Fruit fly (Drosophila melanogaster) whole organism, embryonic: ENCODE data around the gene CG9855.

Experiments
- Adf1 ChIP-seq: fragments of 200-800 bp; sonication (Bioruptor generic); IDR thresholded peaks from 2 replicates; pipeline ENCODE4 v1.3.6; 2022; ENCODE audit warnings: missing biosample characterization, missing genetic modification characterization
- Atf-2 ChIP-seq: fragments of 200-800 bp; sonication (Bioruptor generic); optimal IDR thresholded peaks from 2 replicates; lab custom pipeline; 2016; ENCODE audit warnings: missing biosample characterization, missing genetic modification characterization
- Atf3 ChIP-seq: fragments of 200-800 bp; sonication (Bioruptor generic); optimal IDR thresholded peaks from 3 replicates; lab custom pipeline; 2016; ENCODE audit warnings: missing biosample characterization, missing genetic modification characterization
- CG10431 ChIP-seq: fragments of 200-800 bp; sonication (Bioruptor generic); optimal IDR thresholded peaks from 3 replicates; lab custom pipeline; 2018; ENCODE audit warnings: missing biosample characterization, mild to moderate bottlenecking, missing genetic modification characterization
- CG10959 ChIP-seq: fragments of 200-800 bp; sonication (Bioruptor generic); IDR thresholded peaks from 2 replicates; pipeline ENCODE4 v1.3.6; 2022; ENCODE audit warnings: missing biosample characterization, missing genetic modification characterization
- CG11085 ChIP-seq: fragments of 200-800 bp; sonication (Bioruptor generic); IDR thresholded peaks from 2 replicates; pipeline ENCODE4 v1.3.6; 2022; ENCODE audit warnings: missing biosample characterization, missing genetic modification characterization
- CG11247 ChIP-seq: fragments of 200-800 bp; sonication (Bioruptor generic); IDR thresholded peaks from 2 replicates; pipeline ENCODE4 v1.3.6; 2022; ENCODE audit warnings: missing biosample characterization, missing genetic modification characterization
- CG11560 ChIP-seq: fragments of 200-800 bp; sonication (Bioruptor generic); IDR thresholded peaks from 3 replicates; pipeline ENCODE4 v1.3.6; 2022; ENCODE audit warnings: missing biosample characterization, missing genetic modification characterization
- CG12071 ChIP-seq: fragments of 200-800 bp; sonication (Bioruptor generic); optimal IDR thresholded peaks from 3 replicates; lab custom pipeline; 2018; ENCODE audit warnings: missing biosample characterization, mild to moderate bottlenecking, missing genetic modification characterization
- CG12391 ChIP-seq: fragments of 200-800 bp; sonication (Bioruptor generic); optimal IDR thresholded peaks from 3 replicates; lab custom pipeline; 2018; ENCODE audit warnings: missing biosample characterization, mild to moderate bottlenecking, missing genetic modification characterization, moderate library complexity
- CG12659 ChIP-seq: fragments of 200-800 bp; sonication (Bioruptor generic); optimal IDR thresholded peaks from 3 replicates; lab custom pipeline; 2017; ENCODE audit warnings: mild to moderate bottlenecking, missing biosample characterization, missing genetic modification reagents, missing genetic modification characterization
- CG1602 ChIP-seq: fragments of 200-800 bp; sonication (Bioruptor generic); optimal IDR thresholded peaks from 3 replicates; lab custom pipeline; 2016; ENCODE audit warnings: missing biosample characterization, missing genetic modification characterization
- CG16815 ChIP-seq: fragments of 200-800 bp; sonication (Bioruptor generic); optimal IDR thresholded peaks from 3 replicates; lab custom pipeline; 2017; ENCODE audit warnings: missing biosample characterization, mild to moderate bottlenecking, missing genetic modification characterization
- CG17829 ChIP-seq: fragments of 200-800 bp; optimal IDR thresholded peaks from 2 replicates; lab custom pipeline; 2019; ENCODE audit warnings: missing biosample characterization, mild to moderate bottlenecking, missing genetic modification characterization, moderate library complexity
- CG31224 ChIP-seq: fragments of 200-800 bp; sonication (Bioruptor generic); IDR thresholded peaks from 2 replicates; pipeline ENCODE4 v1.3.6; 2022; ENCODE audit warnings: missing biosample characterization, missing genetic modification characterization
- CG4424 ChIP-seq: fragments of 200-800 bp; sonication (Bioruptor generic); optimal IDR thresholded peaks from 3 replicates; lab custom pipeline; 2016; ENCODE audit warnings: missing biosample characterization, missing genetic modification characterization
- CG5245 ChIP-seq: fragments of 200-800 bp; sonication (Bioruptor generic); optimal IDR thresholded peaks from 3 replicates; lab custom pipeline; 2016; ENCODE audit warnings: missing biosample characterization, missing genetic modification characterization
- CG6175 ChIP-seq: fragments of 200-800 bp; sonication (Bioruptor generic); IDR thresholded peaks from 3 replicates; pipeline ENCODE4 v1.3.6; 2022; ENCODE audit warnings: missing biosample characterization, missing genetic modification characterization
- CG6254 ChIP-seq: fragments of 200-800 bp; sonication (Bioruptor generic); optimal IDR thresholded peaks from 3 replicates; lab custom pipeline; 2017; ENCODE audit warnings: mild to moderate bottlenecking, missing biosample characterization, missing genetic modification reagents, missing genetic modification characterization
- CG6654 ChIP-seq: fragments of 200-800 bp; sonication (Bioruptor generic); optimal IDR thresholded peaks from 2 replicates; lab custom pipeline; 2017; ENCODE audit warnings: missing biosample characterization, mild to moderate bottlenecking, missing genetic modification characterization
- CG7372 ChIP-seq: fragments of 200-800 bp; sonication (Bioruptor generic); IDR thresholded peaks from 2 replicates; pipeline ENCODE4 v1.3.6; 2022; ENCODE audit warnings: missing biosample characterization, missing genetic modification characterization
- CG8478 ChIP-seq: fragments of >200 bp; optimal IDR thresholded peaks from 2 replicates; lab custom pipeline; 2018
- CkIIα-i1 ChIP-seq: fragments of 200-800 bp; sonication (Bioruptor generic); IDR thresholded peaks from 2 replicates; pipeline ENCODE4 v1.3.6; 2022; ENCODE audit warnings: missing biosample characterization, missing genetic modification characterization
- Fer3 ChIP-seq: fragments of 200-800 bp; sonication (Bioruptor generic); optimal IDR thresholded peaks from 2 replicates; lab custom pipeline; 2018; ENCODE audit warnings: missing biosample characterization, mild to moderate bottlenecking, missing genetic modification characterization, moderate library complexity
- Gsc ChIP-seq: fragments of 200-800 bp; sonication (Bioruptor generic); IDR thresholded peaks from 2 replicates; pipeline ENCODE4 v1.3.6; 2022; ENCODE audit warnings: missing biosample characterization, missing genetic modification characterization
- HLH4C ChIP-seq: fragments of 200-800 bp; sonication (Bioruptor generic); IDR thresholded peaks from 3 replicates; pipeline ENCODE4 v1.3.6; 2022; ENCODE audit warnings: missing biosample characterization, missing genetic modification characterization; ENCODE audit not compliant: partially characterized antibody
- Hr39 ChIP-seq: fragments of >200 bp; optimal IDR thresholded peaks from 2 replicates; lab custom pipeline; 2017
- Lhr ChIP-seq: fragments of 200-800 bp; sonication (Bioruptor generic); optimal IDR thresholded peaks from 3 replicates; lab custom pipeline; 2017; ENCODE audit warnings: mild to moderate bottlenecking, missing biosample characterization, missing genetic modification reagents, missing genetic modification characterization
- NC2α ChIP-seq: fragments of 200-800 bp; sonication (Bioruptor generic); optimal IDR thresholded peaks from 2 replicates; lab custom pipeline; 2016; ENCODE audit warnings: missing biosample characterization, missing genetic modification characterization
- Nf-YC ChIP-seq: fragments of 200-800 bp; optimal IDR thresholded peaks from 3 replicates; lab custom pipeline; 2019; ENCODE audit warnings: missing biosample characterization, mild to moderate bottlenecking, missing genetic modification characterization, moderate library complexity
- Poxn ChIP-seq: fragments of 200-800 bp; sonication (Bioruptor generic); IDR thresholded peaks from 2 replicates; pipeline ENCODE4 v1.3.6; 2022; ENCODE audit warnings: missing biosample characterization, missing genetic modification characterization
- Ravus ChIP-seq: fragments of 200-800 bp; sonication (Bioruptor generic); IDR thresholded peaks from 2 replicates; pipeline ENCODE4 v1.3.6; 2022; ENCODE audit warnings: missing biosample characterization, missing genetic modification characterization
- Rfx ChIP-seq: fragments of 200-800 bp; sonication (Bioruptor generic); IDR thresholded peaks from 2 replicates; pipeline ENCODE4 v1.3.6; 2022; ENCODE audit warnings: missing biosample characterization, missing genetic modification characterization
- Sin3A ChIP-seq: fragments of >200 bp; optimal IDR thresholded peaks from 2 replicates; lab custom pipeline; 2018
- bbx ChIP-seq: fragments of 200-800 bp; sonication (Bioruptor generic); IDR thresholded peaks from 2 replicates; pipeline ENCODE4 v1.3.6; 2022; ENCODE audit warnings: missing biosample characterization, missing genetic modification characterization; ENCODE audit not compliant: partially characterized antibody
- bigmax ChIP-seq: fragments of 200-800 bp; sonication (Bioruptor generic); optimal IDR thresholded peaks from 2 replicates; lab custom pipeline; 2018; ENCODE audit warnings: missing biosample characterization, mild to moderate bottlenecking, missing genetic modification characterization
- cwo ChIP-seq: fragments of 200-800 bp; sonication (Bioruptor generic); optimal IDR thresholded peaks from 3 replicates; lab custom pipeline; 2017; ENCODE audit warnings: missing biosample characterization, missing genetic modification characterization, mild to moderate bottlenecking, moderate library complexity, missing genetic modification reagents
- fu2 ChIP-seq: fragments of 200-800 bp; sonication (Bioruptor generic); optimal IDR thresholded peaks from 2 replicates; lab custom pipeline; 2016; ENCODE audit warnings: missing biosample characterization, missing genetic modification characterization
- gcm ChIP-seq: fragments of 200-800 bp; sonication (Bioruptor generic); optimal IDR thresholded peaks from 2 replicates; lab custom pipeline; 2019; ENCODE audit warnings: missing biosample characterization, mild to moderate bottlenecking, missing genetic modification characterization, moderate library complexity
- grn ChIP-seq: fragments of 200-800 bp; sonication (Bioruptor generic); optimal IDR thresholded peaks from 3 replicates; lab custom pipeline; 2017; ENCODE audit warnings: missing biosample characterization, missing genetic modification characterization
- hbn ChIP-seq: fragments of 200-800 bp; sonication (Bioruptor generic); IDR thresholded peaks from 2 replicates; pipeline ENCODE4 v1.3.6; 2022; ENCODE audit warnings: missing biosample characterization, missing genetic modification characterization; ENCODE audit not compliant: partially characterized antibody
- lbe ChIP-seq: fragments of 200-800 bp; sonication (Bioruptor generic); optimal IDR thresholded peaks from 2 replicates; lab custom pipeline; 2016; ENCODE audit warnings: missing biosample characterization, mild to moderate bottlenecking, missing genetic modification characterization
- mirr ChIP-seq: fragments of 200-800 bp; sonication (Bioruptor generic); optimal IDR thresholded peaks from 3 replicates; lab custom pipeline; 2018; ENCODE audit warnings: missing biosample characterization, mild to moderate bottlenecking, missing genetic modification characterization
- nerfin-2 ChIP-seq: fragments of 200-800 bp; sonication (Bioruptor generic); IDR thresholded peaks from 2 replicates; pipeline ENCODE4 v1.3.6; 2022; ENCODE audit warnings: missing biosample characterization, missing genetic modification characterization; ENCODE audit not compliant: partially characterized antibody
- pros ChIP-seq: fragments of 200-800 bp; sonication (Bioruptor generic); optimal IDR thresholded peaks from 3 replicates; lab custom pipeline; 2019; ENCODE audit warnings: missing biosample characterization, mild to moderate bottlenecking, missing genetic modification characterization, moderate library complexity
- rib ChIP-seq: fragments of 200-800 bp; sonication (Bioruptor generic); IDR thresholded peaks from 2 replicates; pipeline ENCODE4 v1.3.6; 2022; ENCODE audit warnings: missing biosample characterization, missing genetic modification characterization
- sd ChIP-seq: fragments of 200-800 bp; sonication (Bioruptor generic); optimal IDR thresholded peaks from 3 replicates; lab custom pipeline; 2018; ENCODE audit warnings: missing biosample characterization, mild to moderate bottlenecking, missing genetic modification characterization, moderate library complexity
- tgo ChIP-seq: fragments of 200-800 bp; sonication (Bioruptor generic); IDR thresholded peaks from 3 replicates; pipeline ENCODE4 v1.3.6; 2022; ENCODE audit warnings: missing biosample characterization, missing genetic modification characterization
- tna ChIP-seq: fragments of 200-800 bp; sonication (Bioruptor generic); IDR thresholded peaks from 2 replicates; pipeline ENCODE4 v1.3.6; 2022; ENCODE audit warnings: missing biosample characterization, missing genetic modification characterization; ENCODE audit not compliant: partially characterized antibody
- trem ChIP-seq: fragments of 200-800 bp; optimal IDR thresholded peaks from 3 replicates; lab custom pipeline; 2019; ENCODE audit warnings: missing biosample characterization, mild to moderate bottlenecking, missing genetic modification characterization, moderate library complexity
- zen ChIP-seq: fragments of 200-800 bp; sonication (Bioruptor generic); optimal IDR thresholded peaks from 3 replicates; lab custom pipeline; 2018; ENCODE audit warnings: missing biosample characterization, mild to moderate bottlenecking, missing genetic modification characterization, moderate library complexity

CG9855 gene

DNA sequence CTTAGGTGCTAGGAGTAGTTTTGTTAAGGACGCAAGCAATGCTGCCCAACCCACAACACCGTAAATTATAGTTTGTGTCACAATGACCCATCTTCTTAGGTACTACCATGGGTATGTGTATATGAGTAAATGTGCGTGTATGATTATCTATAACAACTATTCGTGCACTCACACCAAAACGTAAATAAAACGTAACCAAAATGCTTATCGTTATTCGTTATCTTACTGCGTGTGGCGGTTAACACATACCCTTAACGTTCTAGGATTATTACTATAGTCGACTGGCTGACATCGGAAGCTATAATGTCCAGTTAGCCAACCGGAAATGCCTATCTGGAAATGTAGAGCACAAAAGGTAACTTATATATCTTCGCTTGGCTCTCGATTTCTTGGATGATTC is 47.4 kb upstream of the CG9855 start (continued):
- no peak for TF ChIP-seq CG16815 (GFP tag; lab: Kevin White, UChicago)
- peak; percentile 68 for TF ChIP-seq HLH4C
- peak; percentile 42; the same call in 1 of the 2 replicates for TF ChIP-seq nerfin-2
- TF ChIP-seq gcm, result no peak
- TF ChIP-seq Fer3, result no peak
- peak; percentile 68 for TF ChIP-seq mirr (GFP tag; lab: Kevin White, UChicago)
- no peak for TF ChIP-seq pros
- TF ChIP-seq Rfx, result no peak
- TF ChIP-seq grn (GFP tag; lab: Kevin White, UChicago), result peak; percentile 60
- TF ChIP-seq CG10431, result no peak
- TF ChIP-seq CG7372 (GFP tag; lab: Robert Waterston, UW), result no peak
- peak; percentile 27 for TF ChIP-seq sd (tag; lab: Kevin White, UChicago)
- TF ChIP-seq CG12659 (GFP tag; lab: Kevin White, UChicago), result no peak
- no peak for TF ChIP-seq CG31224 (GFP tag; lab: Robert Waterston, UW)

dm6 chr3R:4437817-4438216 is 40.1 kb upstream of the CG9855 start:
- TF ChIP-seq Poxn, result no peak
- no peak for TF ChIP-seq CG12071 (GFP tag; lab: Kevin White, UChicago)
- no peak for TF ChIP-seq fu2 (GFP tag; lab: Kevin White, UChicago)
- TF ChIP-seq gcm, result no peak
- TF ChIP-seq CG8478 (lab: Kevin White, UChicago), result no peak
- TF ChIP-seq CG11247, result no peak

- TF ChIP-seq NC2α (GFP tag; lab: Kevin White, UChicago) (peak; percentile 8), CG11247 (0 out of 2 replicates have a peak, but pooled peaks have one; percentile 26), cwo (no peak), CG17829 (tag; lab: Kevin White, UChicago) (peak; percentile 66), hbn (GFP tag; lab: Robert Waterston, UW) (peak; percentile 55; the same call in 1 of the 2 replicates), CG6175 (no peak), CG11560 (no peak), rib (GFP tag; lab: Robert Waterston, UW) (no peak), trem (tag; lab: Kevin White, UChicago) (peak; percentile 89), bigmax (GFP tag; lab: Kevin White, UChicago) (peak; percentile 45), bbx (GFP tag; lab: Robert Waterston, UW) (0 out of 2 replicates have a peak, but pooled peaks have one; percentile 13), CG12391 (tag; lab: Kevin White, UChicago) (peak; percentile 73), CG11085 (GFP tag; lab: Robert Waterston, UW) (no peak), Hr39 (lab: Kevin White, UChicago) (no peak), CkIIα-i1 (GFP tag; lab: Robert Waterston, UW) (no peak), tgo (GFP tag; lab: Robert Waterston, UW) (no peak; the same call in 2 of the 3 replicates), CG6654 (GFP tag; lab: Kevin White, UChicago) (no peak), CG5245 (GFP tag; lab: Kevin White, UChicago) (no peak), Nf-YC (peak; percentile 48), CG6254 (GFP tag; lab: Kevin White, UChicago) (peak; percentile 17), Atf-2 (GFP tag; lab: Kevin White, UChicago) (no peak), zen (peak; percentile 45), lbe (GFP tag; lab: Kevin White, UChicago) (no peak), CG10959 (GFP tag; lab: Robert Waterston, UW) (no peak), CG4424 (GFP tag; lab: Kevin White, UChicago) (peak; percentile 47), CG1602 (GFP tag; lab: Kevin White, UChicago) (peak; percentile 50), Ravus (no peak), tna (no peak), Adf1 (GFP tag; lab: Robert Waterston, UW) (no peak), Sin3A (lab: Kevin White, UChicago) (peak; percentile 83), Lhr (GFP tag; lab: Kevin White, UChicago) (peak; percentile 31), Atf3 (GFP tag; lab: Kevin White, UChicago) (peak; percentile 42), Gsc (GFP tag; lab: Robert Waterston, UW) (no peak)
Observed at dm6 chr3R:4437113-4437512, 39.4 kb upstream of the CG9855 start, which contains the start of the genes Lipt2 and CG14650. Gene Lipt2 (minus strand): TSS chr3R:4437329. Gene CG14650 (plus strand): TSS chr3R:4437387.
